Worm (Caenorhabditis elegans): Measurements from ENCODE around the gene zig-6.

DNA sequence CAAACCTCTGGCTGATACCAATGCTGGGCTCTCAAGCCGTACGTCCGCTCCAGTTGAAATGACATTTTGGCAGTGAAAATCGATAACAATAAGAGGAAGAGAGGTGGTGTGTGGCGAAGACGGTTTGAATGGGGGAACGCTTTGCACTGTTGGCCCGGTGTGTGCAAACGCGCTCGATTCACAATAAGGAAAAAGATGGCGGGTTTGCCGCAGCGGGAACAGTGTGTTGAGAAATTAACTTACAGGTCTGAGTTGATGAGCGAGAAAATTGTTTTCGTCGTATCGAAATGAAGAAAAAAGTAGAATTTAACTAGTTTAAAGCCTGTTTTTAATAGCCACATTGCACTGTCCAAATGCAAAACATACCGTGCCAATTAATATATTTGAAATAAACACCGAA, 9.8 kb downstream of the zig-6 start, which contains the start of gene metl-9:
- TF ChIP-seq him-1 (tag; optimal IDR thresholded peaks at IDR 0.05) (no peak), W03F9.2 (tag; optimal IDR thresholded peaks at IDR 0.05) (no peak), dao-5 (tag; optimal IDR thresholded peaks at IDR 0.05) (no peak)
